Worm (Caenorhabditis elegans) whole organism, L4 larva: ENCODE results near the gene ephx-1.
A peak's percentile ranks its signal among the peaks of the same experiment; 100 is the strongest.

Experiments used
- F26F4.8 ChIP-seq: fragments of 200-800 bp; sonication (Bioruptor generic); conservative IDR thresholded peaks from 2 replicates; pipeline ENCODE4 v1.3.6; 2022; ENCODE audit warnings: missing genetic modification characterization, missing compliant biosample characterization
- F49E8.2 ChIP-seq: sonication (generic microtip); optimal IDR thresholded peaks from 2 replicates; lab custom pipeline; 2016; ENCODE audit warnings: missing compliant biosample characterization, mild to moderate bottlenecking, missing genetic modification characterization, borderline replicate concordance
- R02D3.7 ChIP-seq: fragments of 150-350 bp; sonication (generic microtip); optimal IDR thresholded peaks from 3 replicates; lab custom pipeline; 2014; ENCODE audit warnings: missing biosample characterization, missing genetic modification characterization
- T20F7.1 ChIP-seq: fragments of 200-800 bp; sonication (Bioruptor generic); optimal IDR thresholded peaks from 2 replicates; lab custom pipeline; 2018; ENCODE audit warnings: mild to moderate bottlenecking, missing genetic modification characterization, missing compliant biosample characterization
- T26A8.4 ChIP-seq: fragments of 200-800 bp; sonication (Bioruptor generic); IDR thresholded peaks from 2 replicates; pipeline ENCODE4 v1.3.6; 2022; ENCODE audit warnings: missing genetic modification characterization, missing compliant biosample characterization
- ZK337.2 ChIP-seq: fragments of 200-800 bp; sonication (Bioruptor generic); IDR thresholded peaks from 2 replicates; pipeline ENCODE4 v1.3.6; 2022; ENCODE audit warnings: missing genetic modification reagents, missing genetic modification characterization, missing compliant biosample characterization
- aha-1 ChIP-seq: fragments of 150-350 bp; peaks from one replicate; lab custom pipeline; 2014; ENCODE audit warnings: missing biosample characterization, missing genetic modification characterization
- ceh-28 ChIP-seq: fragments of 150-350 bp; optimal IDR thresholded peaks from 2 replicates; lab custom pipeline; 2014; ENCODE audit warnings: missing biosample characterization, missing genetic modification reagents, missing genetic modification characterization
- ceh-32 ChIP-seq: sonication (generic microtip); optimal IDR thresholded peaks from 2 replicates; lab custom pipeline; 2016; ENCODE audit warnings: mild to moderate bottlenecking, missing genetic modification characterization, missing compliant biosample characterization; ENCODE audit not compliant: poor library complexity
- ceh-44 ChIP-seq: fragments of 200-800 bp; sonication (Bioruptor generic); IDR thresholded peaks from 2 replicates; pipeline ENCODE4 v1.3.6; 2022; ENCODE audit warnings: missing genetic modification reagents, missing genetic modification characterization, missing compliant biosample characterization
- ceh-62 ChIP-seq: sonication (generic microtip); optimal IDR thresholded peaks from 2 replicates; lab custom pipeline; 2017; ENCODE audit warnings: missing biosample characterization, missing genetic modification characterization
- ceh-82 ChIP-seq: sonication (generic microtip); optimal IDR thresholded peaks from 2 replicates; lab custom pipeline; 2017; ENCODE audit warnings: missing biosample characterization, missing genetic modification characterization
- ctbp-1 ChIP-seq: fragments of 200-800 bp; sonication (Bioruptor generic); IDR thresholded peaks from 2 replicates; pipeline ENCODE4 v1.3.6; 2022; ENCODE audit warnings: missing genetic modification reagents, missing genetic modification characterization, missing compliant biosample characterization
- daf-16 ChIP-seq, 3 experiments: sonication (generic microtip); optimal IDR thresholded peaks; 2 replicates each; lab custom pipeline; 2016 to 2017; ENCODE audit warnings: missing genetic modification characterization in 3 of 3, missing genetic modification reagents in 3 of 3, mild to moderate bottlenecking in 2 of 3, missing compliant biosample characterization in 2 of 3, missing biosample characterization in 1 of 3, moderate library complexity in 1 of 3
- daf-8 ChIP-seq: fragments of 200-800 bp; sonication (Bioruptor generic); IDR thresholded peaks from 2 replicates; pipeline ENCODE4 v1.3.6; 2022; ENCODE audit warnings: missing genetic modification characterization, missing compliant biosample characterization
- dmd-6 ChIP-seq: fragments of 200-800 bp; sonication (Bioruptor generic); IDR thresholded peaks from 2 replicates; pipeline ENCODE4 v1.3.6; 2022; ENCODE audit warnings: missing genetic modification reagents, missing genetic modification characterization, missing compliant biosample characterization
- dpl-1 ChIP-seq: fragments of 150-350 bp; optimal IDR thresholded peaks from 2 replicates; lab custom pipeline; 2014; ENCODE audit warnings: missing biosample characterization, missing genetic modification reagents, missing genetic modification characterization
- fkh-10 ChIP-seq: fragments of 150-350 bp; optimal IDR thresholded peaks from 2 replicates; lab custom pipeline; 2014; ENCODE audit warnings: missing biosample characterization, missing genetic modification reagents, missing genetic modification characterization
- hlh-30 ChIP-seq: sonication (generic microtip); optimal IDR thresholded peaks from 2 replicates; lab custom pipeline; 2017; ENCODE audit warnings: antibody characterized with exemption, mild to moderate bottlenecking, missing genetic modification characterization, missing compliant biosample characterization; ENCODE audit not compliant: insufficient read depth
- hmg-1.1 ChIP-seq: fragments of 200-800 bp; sonication (Bioruptor generic); IDR thresholded peaks from 2 replicates; pipeline ENCODE4 v1.3.6; 2022; ENCODE audit warnings: missing genetic modification reagents, missing genetic modification characterization, missing compliant biosample characterization
- jun-1 ChIP-seq: fragments of 150-350 bp; optimal IDR thresholded peaks from 2 replicates; lab custom pipeline; 2014; ENCODE audit warnings: missing biosample characterization, missing genetic modification reagents, missing genetic modification characterization
- lin-15B ChIP-seq: fragments of 150-350 bp; sonication (generic microtip); optimal IDR thresholded peaks from 3 replicates; lab custom pipeline; 2014; ENCODE audit warnings: missing biosample characterization, missing genetic modification characterization
- lin-38 ChIP-seq: fragments of 200-800 bp; sonication (Bioruptor generic); IDR thresholded peaks from 2 replicates; pipeline ENCODE4 v1.3.6; 2022; ENCODE audit warnings: missing genetic modification reagents, missing genetic modification characterization, missing compliant biosample characterization
- lin-39 ChIP-seq: fragments of 150-350 bp; optimal IDR thresholded peaks from 2 replicates; lab custom pipeline; 2014; ENCODE audit warnings: missing biosample characterization, missing genetic modification reagents, missing genetic modification characterization
- lir-3 ChIP-seq: sonication (generic microtip); optimal IDR thresholded peaks from 2 replicates; lab custom pipeline; 2016; ENCODE audit warnings: mild to moderate bottlenecking, missing genetic modification characterization, missing compliant biosample characterization
- lsy-2 ChIP-seq, 2 experiments: fragments of 150-350 bp in 1 of 2; sonication (generic microtip) in 1 of 2; optimal IDR thresholded peaks; 2 replicates each; lab custom pipeline; 2014 to 2017; ENCODE audit warnings: missing biosample characterization in 2 of 2, missing genetic modification characterization in 2 of 2
- madf-9 ChIP-seq: fragments of 200-800 bp; sonication (Bioruptor generic); conservative IDR thresholded peaks from 2 replicates; pipeline ENCODE4 v1.3.6; 2022; ENCODE audit warnings: missing genetic modification reagents, missing genetic modification characterization, missing compliant biosample characterization
- mxl-2 ChIP-seq: fragments of 200-800 bp; sonication (Bioruptor generic); conservative IDR thresholded peaks from 2 replicates; pipeline ENCODE4 v1.3.6; 2022; ENCODE audit warnings: missing genetic modification reagents, missing genetic modification characterization, missing compliant biosample characterization
- mxl-3 ChIP-seq: fragments of 200-800 bp; sonication (Bioruptor generic); optimal IDR thresholded peaks from 2 replicates; lab custom pipeline; 2018; ENCODE audit warnings: mild to moderate bottlenecking, missing genetic modification characterization, missing compliant biosample characterization
- nhr-237 ChIP-seq: sonication (generic microtip); optimal IDR thresholded peaks from 2 replicates; lab custom pipeline; 2017; ENCODE audit warnings: missing biosample characterization, missing genetic modification characterization
- nhr-41 ChIP-seq: fragments of 200-800 bp; sonication (Bioruptor generic); IDR thresholded peaks from 2 replicates; pipeline ENCODE4 v1.3.6; 2022; ENCODE audit warnings: missing genetic modification reagents, missing genetic modification characterization, missing compliant biosample characterization
- nhr-48 ChIP-seq: sonication (generic microtip); optimal IDR thresholded peaks from 2 replicates; lab custom pipeline; 2016; ENCODE audit warnings: mild to moderate bottlenecking, missing genetic modification characterization, missing compliant biosample characterization
- nhr-76 ChIP-seq: fragments of 150-350 bp; optimal IDR thresholded peaks from 2 replicates; lab custom pipeline; 2014; ENCODE audit warnings: missing biosample characterization, missing genetic modification characterization
- pqm-1 ChIP-seq: sonication (generic microtip); optimal IDR thresholded peaks from 2 replicates; lab custom pipeline; 2017; ENCODE audit warnings: missing biosample characterization, missing genetic modification characterization
- set-16 ChIP-seq: fragments of 200-800 bp; sonication (Bioruptor generic); IDR thresholded peaks from 2 replicates; pipeline ENCODE4 v1.3.6; 2022; ENCODE audit warnings: missing genetic modification reagents, missing genetic modification characterization, missing compliant biosample characterization
- skn-1 ChIP-seq: fragments of 150-350 bp; optimal IDR thresholded peaks from 2 replicates; lab custom pipeline; 2014; ENCODE audit warnings: missing biosample characterization, missing genetic modification characterization
- tra-1 ChIP-seq: fragments of 200-800 bp; sonication (Bioruptor generic); IDR thresholded peaks from 2 replicates; pipeline ENCODE4 v1.3.6; 2022; ENCODE audit warnings: missing genetic modification reagents, missing genetic modification characterization, missing compliant biosample characterization
- unc-62 ChIP-seq, 3 experiments: fragments of 150-350 bp in 1 of 3; sonication (generic microtip); optimal IDR thresholded peaks in 2 of 3; peaks in 1 of 3; 1 replicate in 1 of 3; 2 replicates in 2 of 3; lab custom pipeline; 2014 to 2017; ENCODE audit warnings: missing biosample characterization in 3 of 3, missing genetic modification characterization in 3 of 3, missing genetic modification reagents in 3 of 3, missing genotype in 1 of 3
- vab-7 ChIP-seq: fragments of 200-800 bp; sonication (Bioruptor generic); IDR thresholded peaks from 2 replicates; pipeline ENCODE4 v1.3.6; 2022; ENCODE audit warnings: missing genetic modification reagents, missing genetic modification characterization, missing compliant biosample characterization
- zag-1 ChIP-seq: fragments of 150-350 bp; optimal IDR thresholded peaks from 2 replicates; lab custom pipeline; 2014; ENCODE audit warnings: missing biosample characterization, missing genetic modification characterization
- zfp-2 ChIP-seq: sonication (generic microtip); optimal IDR thresholded peaks from 2 replicates; lab custom pipeline; 2016; ENCODE audit warnings: mild to moderate bottlenecking, missing genetic modification characterization, missing compliant biosample characterization
- zfp-3 ChIP-seq: fragments of 200-800 bp; sonication (Bioruptor generic); conservative IDR thresholded peaks from 2 replicates; pipeline ENCODE4 v1.3.6; 2022; ENCODE audit warnings: missing genetic modification reagents, missing genetic modification characterization, missing compliant biosample characterization

ephx-1 gene

DNA sequence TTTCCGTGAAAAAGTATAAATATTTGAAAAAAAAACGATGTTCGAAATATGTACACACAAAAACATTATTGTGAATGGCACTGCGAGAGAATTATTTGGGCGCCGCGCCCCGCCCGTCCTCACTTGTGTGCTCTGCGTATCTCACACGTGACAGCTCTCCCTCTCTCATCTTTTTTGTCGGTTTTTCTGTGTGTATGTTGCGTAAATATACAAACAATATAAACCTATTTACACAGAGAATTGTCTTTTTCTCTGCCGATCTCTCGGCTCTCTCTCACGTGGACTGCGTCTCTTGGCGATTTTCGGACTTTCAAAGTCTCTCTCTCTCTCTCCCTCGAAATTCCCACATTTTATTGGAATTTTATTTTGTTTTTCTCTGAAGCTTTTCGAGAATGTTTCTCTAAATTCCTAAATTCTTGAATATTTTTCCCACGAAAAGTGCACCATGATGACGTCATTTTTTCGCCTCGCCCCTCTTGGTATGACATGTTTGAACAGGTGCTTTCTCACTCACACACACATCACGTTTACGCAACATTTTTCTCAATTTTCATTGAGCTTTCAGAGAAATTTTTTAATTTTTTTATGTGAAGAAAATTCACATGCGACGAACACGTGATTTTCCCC is 45.9 kb upstream of the ephx-1 start (continued):
- TF ChIP-seq unc-62 (GFP tag; optimal IDR thresholded peaks at IDR 0.05 in 1 of 2; lab: Kevin White, UChicago): no peak
- TF ChIP-seq unc-62 (tag; optimal IDR thresholded peaks at IDR 0.05; lab: Kevin White, UChicago): no peak
- TF ChIP-seq mxl-2 (GFP tag; lab: Robert Waterston, UW): no peak
- peak; percentile 53 for TF ChIP-seq nhr-48
- no peak for TF ChIP-seq lin-15B (tag; lab: Kevin White, UChicago)
- TF ChIP-seq nhr-237 (tag; lab: Kevin White, UChicago): no peak
- peak; percentile 85 for TF ChIP-seq tra-1
- TF ChIP-seq T26A8.4 (GFP tag; lab: Robert Waterston, UW): peak; percentile 19; the same call in 1 of the 2 replicates
- no peak for TF ChIP-seq zfp-3 (GFP tag; lab: Robert Waterston, UW)
- TF ChIP-seq skn-1 (tag; lab: Kevin White, UChicago): no peak
- TF ChIP-seq lin-38 (GFP tag; lab: Robert Waterston, UW): peak; percentile 39
- TF ChIP-seq daf-16 (GFP tag; optimal IDR thresholded peaks at IDR 0.05; lab: Kevin White, UChicago): peak; percentile 69 to 96
- peak; percentile 99 for TF ChIP-seq daf-16 (tag; optimal IDR thresholded peaks at IDR 0.05; lab: Kevin White, UChicago)
- no peak for TF ChIP-seq nhr-76
- peak; percentile 90 for TF ChIP-seq dmd-6 (GFP tag; lab: Robert Waterston, UW)
- TF ChIP-seq ceh-44 (GFP tag; lab: Robert Waterston, UW): no peak
- peak; percentile 66; the same call in 1 of the 2 replicates for TF ChIP-seq ctbp-1 (GFP tag; lab: Robert Waterston, UW)
- TF ChIP-seq vab-7: 0 out of 2 replicates have a peak, but pooled peaks have one; percentile 29
- no peak for TF ChIP-seq nhr-41 (GFP tag; lab: Robert Waterston, UW)
- peak; percentile 9 for TF ChIP-seq dpl-1 (GFP tag; lab: Kevin White, UChicago)
- TF ChIP-seq mxl-3 (GFP tag; lab: Kevin White, UChicago): peak; percentile 59
- TF ChIP-seq jun-1: peak; percentile 14
- TF ChIP-seq lsy-2 (tag; optimal IDR thresholded peaks at IDR 0.05; lab: Kevin White, UChicago): peak; percentile 56 to 81
- TF ChIP-seq lir-3 (tag; lab: Kevin White, UChicago): no peak
- no peak for TF ChIP-seq ceh-82 (tag; lab: Kevin White, UChicago)
- no peak for TF ChIP-seq zag-1 (tag; lab: Kevin White, UChicago)
- TF ChIP-seq F49E8.2 (tag; lab: Kevin White, UChicago): no peak
- TF ChIP-seq madf-9: peak; percentile 22; the same call in 1 of the 2 replicates
- peak; percentile 69 for TF ChIP-seq hmg-1.1
- TF ChIP-seq zfp-2 (tag; lab: Kevin White, UChicago): no peak
- TF ChIP-seq T20F7.1 (GFP tag; lab: Kevin White, UChicago): no peak
- TF ChIP-seq pqm-1 (tag; lab: Kevin White, UChicago): peak; percentile 78
- no peak for TF ChIP-seq F26F4.8 (GFP tag; lab: Robert Waterston, UW)
- no peak for TF ChIP-seq ceh-28 (tag; lab: Kevin White, UChicago)
- no peak for TF ChIP-seq R02D3.7

DNA sequence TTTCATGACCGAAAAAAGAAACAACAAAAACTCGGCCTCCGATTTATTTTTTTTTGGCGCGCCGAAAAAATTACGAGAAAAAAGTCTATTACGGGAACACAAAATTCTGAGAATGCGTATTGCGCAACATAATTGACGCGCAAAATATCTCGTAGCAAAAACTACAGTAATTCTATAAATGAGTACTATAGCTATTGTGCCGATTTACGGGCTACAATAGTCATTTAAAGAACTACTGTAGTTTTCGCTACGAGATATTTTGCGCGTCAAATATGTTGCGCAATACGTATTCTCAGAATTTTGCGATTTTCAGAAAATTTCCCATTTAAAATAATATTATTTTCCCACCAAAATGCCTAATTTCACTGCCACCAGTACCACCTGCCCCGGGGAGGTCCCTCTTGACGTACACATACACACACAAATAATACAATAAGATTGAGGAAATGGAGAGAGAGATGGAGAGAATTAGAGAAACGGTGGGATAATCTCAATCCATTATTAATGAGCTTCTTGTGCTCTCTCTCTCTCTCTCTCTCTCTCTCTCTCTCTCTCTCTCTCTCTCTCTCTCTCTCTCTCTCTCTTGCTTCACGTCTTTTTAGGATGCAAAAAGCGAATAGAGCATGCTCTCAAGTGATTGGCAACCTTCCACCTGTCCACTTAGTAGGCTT is 45.1 kb upstream of the ephx-1 start:
- TF ChIP-seq F26F4.8 (GFP tag; lab: Robert Waterston, UW) (no peak), mxl-3 (GFP tag; lab: Kevin White, UChicago) (no peak), ZK337.2 (GFP tag; lab: Robert Waterston, UW) (no peak), lir-3 (tag; lab: Kevin White, UChicago) (no peak), lin-39 (tag; lab: Kevin White, UChicago) (no peak), pqm-1 (tag; lab: Kevin White, UChicago) (no peak), set-16 (peak; percentile 37; the same call in 1 of the 2 replicates), ceh-32 (tag; lab: Kevin White, UChicago) (no peak), hlh-30 (tag; lab: Kevin White, UChicago) (no peak), hmg-1.1 (no peak), lsy-2 (tag; optimal IDR thresholded peaks at IDR 0.05; lab: Kevin White, UChicago) (no peak), daf-8 (GFP tag; lab: Robert Waterston, UW) (no peak), nhr-48 (no peak), aha-1 (tag; lab: Kevin White, UChicago) (peak; percentile 76), ceh-62 (tag; lab: Kevin White, UChicago) (no peak), madf-9 (no peak), unc-62 (GFP tag; optimal IDR thresholded peaks at IDR 0.05 in 1 of 2; lab: Kevin White, UChicago) (no peak), unc-62 (tag; optimal IDR thresholded peaks at IDR 0.05; lab: Kevin White, UChicago) (no peak), fkh-10 (no peak)
- TF ChIP-seq, all 104 proteins: peak for 2
